Worm (Caenorhabditis elegans) whole organism, young adult: ENCODE measurements around the gene mrp-4.

Source experiments
- C17E4.6 ChIP-seq: fragments of 200-800 bp; sonication (Bioruptor generic); IDR thresholded peaks from 2 replicates; pipeline ENCODE4 v1.3.6; 2022; ENCODE audit warnings: missing genetic modification reagents, missing genetic modification characterization, missing compliant biosample characterization
- Y67H2A.10 ChIP-seq: fragments of 200-800 bp; sonication (Bioruptor generic); conservative IDR thresholded peaks from 2 replicates; pipeline ENCODE4 v1.3.6; 2022; ENCODE audit warnings: missing genetic modification reagents, missing genetic modification characterization, missing compliant biosample characterization
- Y95B8A.8 ChIP-seq: fragments of 200-800 bp; sonication (Bioruptor generic); IDR thresholded peaks from 2 replicates; pipeline ENCODE4 v1.3.6; 2022; ENCODE audit warnings: missing genetic modification reagents, missing genetic modification characterization, missing compliant biosample characterization
- ama-1 ChIP-seq, 3 experiments: fragments of 150-350 bp in 1 of 3; sonication (generic microtip) in 2 of 3; optimal IDR thresholded peaks; 2 replicates each; lab custom pipeline; 2014 to 2018; ENCODE audit warnings: missing biosample characterization in 2 of 3, missing genetic modification characterization in 2 of 3, missing genetic modification reagents in 2 of 3
- cebp-2 ChIP-seq: fragments of 200-800 bp; sonication (Bioruptor generic); IDR thresholded peaks from 2 replicates; pipeline ENCODE4 v1.3.6; 2022; ENCODE audit warnings: missing genetic modification characterization, missing compliant biosample characterization
- ceh-100 ChIP-seq: fragments of 200-800 bp; sonication (Bioruptor generic); IDR thresholded peaks from 2 replicates; pipeline ENCODE4 v1.3.6; 2022; ENCODE audit warnings: missing genetic modification reagents, missing genetic modification characterization, missing compliant biosample characterization
- ceh-27 ChIP-seq: fragments of 200-800 bp; sonication (Bioruptor generic); optimal IDR thresholded peaks from 2 replicates; lab custom pipeline; 2018; ENCODE audit warnings: mild to moderate bottlenecking, missing genetic modification characterization, moderate library complexity, missing compliant biosample characterization
- ceh-91 ChIP-seq: fragments of 200-800 bp; sonication (Bioruptor generic); IDR thresholded peaks from 2 replicates; pipeline ENCODE4 v1.3.6; 2022; ENCODE audit warnings: missing genetic modification reagents, missing genetic modification characterization, missing compliant biosample characterization
- hsf-1 ChIP-seq: fragments of 200-800 bp; sonication (Bioruptor generic); IDR thresholded peaks from 2 replicates; pipeline ENCODE4 v1.3.6; 2022; ENCODE audit warnings: missing genetic modification reagents, missing genetic modification characterization, missing compliant biosample characterization
- lin-26 ChIP-seq: fragments of 200-800 bp; sonication (Bioruptor generic); IDR thresholded peaks from 2 replicates; pipeline ENCODE4 v1.3.6; 2022; ENCODE audit warnings: missing genetic modification reagents, missing genetic modification characterization, missing compliant biosample characterization
- lsl-1 ChIP-seq: fragments of 200-800 bp; sonication (Bioruptor generic); optimal IDR thresholded peaks from 2 replicates; lab custom pipeline; 2018; ENCODE audit warnings: mild to moderate bottlenecking, missing genetic modification characterization, moderate library complexity, missing compliant biosample characterization
- rcor-1 ChIP-seq: fragments of 200-800 bp; sonication (Bioruptor generic); IDR thresholded peaks from 2 replicates; pipeline ENCODE4 v1.3.6; 2022; ENCODE audit warnings: missing genetic modification reagents, missing genetic modification characterization, missing compliant biosample characterization
- ztf-28 ChIP-seq: fragments of 200-800 bp; sonication (Bioruptor generic); IDR thresholded peaks from 2 replicates; pipeline ENCODE4 v1.3.6; 2022; ENCODE audit warnings: missing genetic modification reagents, missing genetic modification characterization, missing compliant biosample characterization

DNA sequence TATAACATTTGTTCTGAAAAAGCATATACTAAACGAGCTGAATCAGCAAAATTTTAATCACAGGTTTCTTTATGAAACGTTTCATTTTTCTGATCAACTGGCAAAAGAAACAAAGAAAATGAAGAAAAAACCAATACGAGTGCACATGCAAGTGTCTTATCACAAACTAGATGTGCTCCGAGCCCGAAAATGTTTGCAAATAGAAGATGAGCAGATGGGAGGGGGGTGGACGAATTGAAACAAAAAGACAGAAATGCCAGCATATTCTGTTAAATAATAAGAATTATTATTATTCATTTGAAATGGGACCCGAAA, 49.9 kb downstream of the mrp-4 start:
- TF ChIP-seq ama-1 (optimal IDR thresholded peaks at IDR 0.05; lab: Kevin White, UChicago) (no peak), ama-1 (GFP tag; optimal IDR thresholded peaks at IDR 0.05; lab: Kevin White, UChicago) (no peak), ztf-28 (GFP tag; lab: Robert Waterston, UW) (no peak), ceh-27 (no peak), cebp-2 (GFP tag; lab: Robert Waterston, UW) (no peak), lsl-1 (no peak), rcor-1 (GFP tag; lab: Robert Waterston, UW) (no peak), ceh-100 (no peak), C17E4.6 (GFP tag; lab: Robert Waterston, UW) (no peak), Y67H2A.10 (no peak), ceh-91 (GFP tag; lab: Robert Waterston, UW) (no peak), hsf-1 (GFP tag; lab: Robert Waterston, UW) (no peak), lin-26 (GFP tag; lab: Robert Waterston, UW) (no peak), Y95B8A.8 (GFP tag; lab: Robert Waterston, UW) (no peak)
